Worm (Caenorhabditis elegans) whole organism, young adult: ENCODE results near the gene ndx-6.

Experiments
- B0019.2 ChIP-seq: fragments of 200-800 bp; sonication (Bioruptor generic); conservative IDR thresholded peaks from 2 replicates; pipeline ENCODE4 v1.3.6; 2022; ENCODE audit warnings: missing genetic modification reagents, missing genetic modification characterization, missing compliant biosample characterization
- B0261.1 ChIP-seq: sonication (generic microtip); optimal IDR thresholded peaks from 2 replicates; lab custom pipeline; 2016; ENCODE audit warnings: mild to moderate bottlenecking, missing genetic modification characterization, moderate library complexity, missing compliant biosample characterization
- D2030.7 ChIP-seq: fragments of 200-800 bp; sonication (Bioruptor generic); IDR thresholded peaks from 2 replicates; pipeline ENCODE4 v1.3.6; 2022; ENCODE audit warnings: missing genetic modification reagents, missing genetic modification characterization, missing compliant biosample characterization
- F23B12.7 ChIP-seq: sonication (generic microtip); optimal IDR thresholded peaks from 2 replicates; lab custom pipeline; 2017; ENCODE audit warnings: missing genetic modification characterization, mild to moderate bottlenecking, missing compliant biosample characterization, antibody characterized with exemption, moderate library complexity; ENCODE audit not compliant: insufficient read depth
- F33H1.4 ChIP-seq: fragments of 200-800 bp; sonication (Bioruptor generic); IDR thresholded peaks from 2 replicates; pipeline ENCODE4 v1.3.6; 2022; ENCODE audit warnings: missing genetic modification reagents, missing genetic modification characterization, missing compliant biosample characterization
- F39B2.1 ChIP-seq: fragments of 200-800 bp; sonication (Bioruptor generic); IDR thresholded peaks from 2 replicates; pipeline ENCODE4 v1.3.6; 2022; ENCODE audit warnings: missing genetic modification reagents, missing genetic modification characterization, missing compliant biosample characterization
- F49E8.2 ChIP-seq: sonication (generic microtip); optimal IDR thresholded peaks from 3 replicates; lab custom pipeline; 2017; ENCODE audit warnings: missing genetic modification characterization, mild to moderate bottlenecking, missing compliant biosample characterization, antibody characterized with exemption, moderate library complexity; ENCODE audit not compliant: insufficient read depth
- F52B5.7 ChIP-seq: sonication (generic microtip); optimal IDR thresholded peaks from 2 replicates; lab custom pipeline; 2016; ENCODE audit warnings: mild to moderate bottlenecking, missing genetic modification characterization, missing compliant biosample characterization
- F57A8.1 ChIP-seq: fragments of 200-800 bp; sonication (Bioruptor generic); optimal IDR thresholded peaks from 2 replicates; lab custom pipeline; 2018; ENCODE audit warnings: mild to moderate bottlenecking, missing genetic modification characterization, moderate library complexity, missing compliant biosample characterization
- T07F8.4 ChIP-seq: sonication (generic microtip); optimal IDR thresholded peaks from 2 replicates; lab custom pipeline; 2016; ENCODE audit warnings: mild to moderate bottlenecking, missing genetic modification characterization, moderate library complexity, missing compliant biosample characterization
- Y56A3A.18 ChIP-seq: fragments of 200-800 bp; sonication (Bioruptor generic); IDR thresholded peaks from 2 replicates; pipeline ENCODE4 v1.3.6; 2022; ENCODE audit warnings: missing genetic modification reagents, missing genetic modification characterization, missing compliant biosample characterization
- Y79H2A.3 ChIP-seq: fragments of 200-800 bp; sonication (Bioruptor generic); conservative IDR thresholded peaks from 2 replicates; pipeline ENCODE4 v1.3.6; 2022; ENCODE audit warnings: missing genetic modification reagents, missing genetic modification characterization, missing compliant biosample characterization
- ama-1 ChIP-seq, 3 experiments: fragments of 150-350 bp in 1 of 3; sonication (generic microtip) in 2 of 3; optimal IDR thresholded peaks; 2 replicates each; lab custom pipeline; 2014 to 2018; ENCODE audit warnings: missing biosample characterization in 2 of 3, missing genetic modification characterization in 2 of 3, missing genetic modification reagents in 2 of 3
- aptf-2 ChIP-seq: fragments of 200-800 bp; sonication (Bioruptor generic); conservative IDR thresholded peaks from 2 replicates; pipeline ENCODE4 v1.3.6; 2022; ENCODE audit warnings: missing genetic modification reagents, missing genetic modification characterization, missing compliant biosample characterization
- aptf-3 ChIP-seq: fragments of 200-800 bp; sonication (Bioruptor generic); IDR thresholded peaks from 2 replicates; pipeline ENCODE4 v1.3.6; 2022; ENCODE audit warnings: missing genetic modification characterization, missing compliant biosample characterization
- atf-7 ChIP-seq: sonication (generic microtip); optimal IDR thresholded peaks from 2 replicates; lab custom pipeline; 2017; ENCODE audit warnings: mild to moderate bottlenecking, missing genetic modification characterization, missing compliant biosample characterization
- attf-3 ChIP-seq: fragments of 200-800 bp; sonication (Bioruptor generic); conservative IDR thresholded peaks from 2 replicates; pipeline ENCODE4 v1.3.6; 2022; ENCODE audit warnings: missing genetic modification reagents, missing genetic modification characterization, missing compliant biosample characterization
- attf-5 ChIP-seq: fragments of 200-800 bp; sonication (Bioruptor generic); optimal IDR thresholded peaks from 2 replicates; lab custom pipeline; 2018; ENCODE audit warnings: mild to moderate bottlenecking, missing genetic modification characterization, missing compliant biosample characterization
- bed-1 ChIP-seq: fragments of 200-800 bp; sonication (Bioruptor generic); IDR thresholded peaks from 2 replicates; pipeline ENCODE4 v1.3.6; 2022; ENCODE audit warnings: missing genetic modification reagents, missing genetic modification characterization, missing compliant biosample characterization
- ccch-3 ChIP-seq: fragments of 200-800 bp; sonication (Bioruptor generic); optimal IDR thresholded peaks from 2 replicates; lab custom pipeline; 2018; ENCODE audit warnings: mild to moderate bottlenecking, missing genetic modification characterization, missing compliant biosample characterization
- ceh-100 ChIP-seq: fragments of 200-800 bp; sonication (Bioruptor generic); IDR thresholded peaks from 2 replicates; pipeline ENCODE4 v1.3.6; 2022; ENCODE audit warnings: missing genetic modification reagents, missing genetic modification characterization, missing compliant biosample characterization
- ceh-40 ChIP-seq: fragments of 200-800 bp; sonication (Bioruptor generic); IDR thresholded peaks from 2 replicates; pipeline ENCODE4 v1.3.6; 2022; ENCODE audit warnings: missing genetic modification characterization, missing compliant biosample characterization
- ceh-79 ChIP-seq: sonication (generic microtip); optimal IDR thresholded peaks from 2 replicates; lab custom pipeline; 2017; ENCODE audit warnings: mild to moderate bottlenecking, missing genetic modification characterization, missing compliant biosample characterization
- die-1 ChIP-seq: sonication (generic microtip); optimal IDR thresholded peaks from 2 replicates; lab custom pipeline; 2016; ENCODE audit warnings: missing genotype, mild to moderate bottlenecking, missing genetic modification characterization, missing compliant biosample characterization
- egrh-3 ChIP-seq: fragments of 200-800 bp; sonication (Bioruptor generic); IDR thresholded peaks from 2 replicates; pipeline ENCODE4 v1.3.6; 2022; ENCODE audit warnings: missing genetic modification reagents, missing genetic modification characterization, missing compliant biosample characterization
- gei-17 ChIP-seq: fragments of 200-800 bp; sonication (Bioruptor generic); optimal IDR thresholded peaks from 2 replicates; lab custom pipeline; 2018; ENCODE audit warnings: mild to moderate bottlenecking, missing genetic modification characterization, missing compliant biosample characterization
- him-1 ChIP-seq: sonication (generic microtip); optimal IDR thresholded peaks from 2 replicates; lab custom pipeline; 2016; ENCODE audit warnings: missing genotype, missing genetic modification reagents, missing genetic modification characterization, missing compliant biosample characterization
- hmg-1.2 ChIP-seq: fragments of 200-800 bp; sonication (Bioruptor generic); IDR thresholded peaks from 2 replicates; pipeline ENCODE4 v1.3.6; 2022; ENCODE audit warnings: missing genetic modification reagents, missing genetic modification characterization, missing compliant biosample characterization
- hsf-1 ChIP-seq: fragments of 200-800 bp; sonication (Bioruptor generic); IDR thresholded peaks from 2 replicates; pipeline ENCODE4 v1.3.6; 2022; ENCODE audit warnings: missing genetic modification reagents, missing genetic modification characterization, missing compliant biosample characterization
- let-526 ChIP-seq: fragments of 200-800 bp; sonication (Bioruptor generic); IDR thresholded peaks from 2 replicates; pipeline ENCODE4 v1.3.6; 2022; ENCODE audit warnings: missing genetic modification reagents, missing genetic modification characterization, missing compliant biosample characterization
- let-607 ChIP-seq, 2 experiments: fragments of 200-800 bp in 1 of 2; sonication (Bioruptor generic) in 1 of 2; sonication (generic microtip) in 1 of 2; optimal IDR thresholded peaks; 2 replicates each; lab custom pipeline; 2016 to 2018; ENCODE audit warnings: mild to moderate bottlenecking in 2 of 2, missing compliant biosample characterization in 2 of 2, missing genetic modification characterization in 2 of 2, moderate library complexity in 2 of 2, missing genotype in 1 of 2
- lin-26 ChIP-seq: fragments of 200-800 bp; sonication (Bioruptor generic); IDR thresholded peaks from 2 replicates; pipeline ENCODE4 v1.3.6; 2022; ENCODE audit warnings: missing genetic modification reagents, missing genetic modification characterization, missing compliant biosample characterization
- lin-35 ChIP-seq, 3 experiments: fragments of 150-350 bp in 2 of 3; sonication (generic microtip) in 1 of 3; optimal IDR thresholded peaks; 2 replicates each; lab custom pipeline; 2014 to 2018; ENCODE audit warnings: missing biosample characterization in 3 of 3, missing genetic modification characterization in 3 of 3, missing genetic modification reagents in 3 of 3
- lsy-27 ChIP-seq: sonication (generic microtip); optimal IDR thresholded peaks from 2 replicates; lab custom pipeline; 2017; ENCODE audit warnings: missing genetic modification characterization, mild to moderate bottlenecking, missing compliant biosample characterization, antibody characterized with exemption, missing genotype, borderline replicate concordance; ENCODE audit not compliant: insufficient read depth
- madf-3 ChIP-seq: fragments of 200-800 bp; sonication (Bioruptor generic); IDR thresholded peaks from 2 replicates; pipeline ENCODE4 v1.3.6; 2022; ENCODE audit warnings: missing genetic modification reagents, missing genetic modification characterization, missing compliant biosample characterization
- madf-8 ChIP-seq: fragments of 200-800 bp; sonication (Bioruptor generic); conservative IDR thresholded peaks from 2 replicates; pipeline ENCODE4 v1.3.6; 2022; ENCODE audit warnings: missing genetic modification reagents, missing genetic modification characterization, missing compliant biosample characterization
- nhr-27 ChIP-seq: fragments of 200-800 bp; sonication (Bioruptor generic); optimal IDR thresholded peaks from 2 replicates; lab custom pipeline; 2018; ENCODE audit warnings: mild to moderate bottlenecking, missing genetic modification characterization, moderate library complexity, missing compliant biosample characterization
- nhr-90 ChIP-seq: sonication (generic microtip); optimal IDR thresholded peaks from 2 replicates; lab custom pipeline; 2016; ENCODE audit warnings: missing genotype, mild to moderate bottlenecking, missing genetic modification characterization, missing compliant biosample characterization
- pha-4 ChIP-seq: fragments of 150-350 bp; sonication (generic microtip); optimal IDR thresholded peaks from 2 replicates; lab custom pipeline; 2014; ENCODE audit warnings: missing biosample characterization, missing genetic modification reagents, missing genetic modification characterization
- rec-8 ChIP-seq, 2 experiments: sonication (generic microtip); optimal IDR thresholded peaks; 2 replicates each; lab custom pipeline; 2016; ENCODE audit warnings: mild to moderate bottlenecking in 2 of 2, missing genetic modification characterization in 2 of 2, missing genetic modification reagents in 2 of 2, missing genotype in 2 of 2, missing biosample characterization in 1 of 2, missing compliant biosample characterization in 1 of 2, moderate library complexity in 1 of 2
- repo-1 ChIP-seq: sonication (generic microtip); optimal IDR thresholded peaks from 2 replicates; lab custom pipeline; 2017; ENCODE audit warnings: mild to moderate bottlenecking, missing genetic modification characterization, missing compliant biosample characterization
- rpc-1 ChIP-seq, 2 experiments: fragments of 150-350 bp in 1 of 2; sonication (generic microtip) in 1 of 2; optimal IDR thresholded peaks; 2 replicates each; lab custom pipeline; 2014 to 2018; ENCODE audit warnings: missing biosample characterization in 1 of 2, missing genetic modification characterization in 1 of 2, missing genetic modification reagents in 1 of 2, missing genotype in 1 of 2
- xnd-1 ChIP-seq: sonication (generic microtip); optimal IDR thresholded peaks from 2 replicates; lab custom pipeline; 2016; ENCODE audit warnings: missing genotype, missing genetic modification reagents, missing genetic modification characterization, missing compliant biosample characterization
- zim-3 ChIP-seq: sonication (generic microtip); optimal IDR thresholded peaks from 2 replicates; lab custom pipeline; 2017; ENCODE audit warnings: mild to moderate bottlenecking, missing genetic modification characterization, moderate library complexity, missing compliant biosample characterization

ndx-6 gene

ce11 chrII:5364516-5364915 lies 25.2 kb downstream of the ndx-6 start:
- TF ChIP-seq ccch-3 (no peak), T07F8.4 (tag; lab: Kevin White, UChicago) (no peak), hsf-1 (GFP tag; lab: Robert Waterston, UW) (no peak), nhr-90 (no peak), aptf-2 (no peak), atf-7 (tag; lab: Kevin White, UChicago) (no peak), F57A8.1 (GFP tag; lab: Kevin White, UChicago) (no peak), rec-8 (tag; optimal IDR thresholded peaks at IDR 0.05; lab: Kevin White, UChicago) (no peak), madf-8 (no peak), B0261.1 (tag; lab: Kevin White, UChicago) (no peak), Y56A3A.18 (no peak), ama-1 (optimal IDR thresholded peaks at IDR 0.05; lab: Kevin White, UChicago) (no peak), ama-1 (GFP tag; optimal IDR thresholded peaks at IDR 0.05; lab: Kevin White, UChicago) (no peak), F23B12.7 (no peak), gei-17 (GFP tag; lab: Kevin White, UChicago) (no peak)

ce11 chrII:5359252-5359651 lies 30.4 kb downstream of the ndx-6 start, which contains the start of gene sec-6:
Gene sec-6, plus strand, starts transcription at chrII:5359552.
- TF ChIP-seq F39B2.1 (GFP tag; lab: Robert Waterston, UW) = no peak
- no peak for TF ChIP-seq egrh-3 (GFP tag; lab: Robert Waterston, UW)
- TF ChIP-seq atf-7 (tag; lab: Kevin White, UChicago) = no peak
- no peak for TF ChIP-seq lsy-27 (tag; lab: Kevin White, UChicago)
- TF ChIP-seq F33H1.4 (GFP tag; lab: Robert Waterston, UW) = no peak
- no peak for TF ChIP-seq him-1 (tag; lab: Kevin White, UChicago)
- TF ChIP-seq die-1 (tag; lab: Kevin White, UChicago) = no peak
- TF ChIP-seq attf-5 (GFP tag; lab: Kevin White, UChicago) = no peak
- TF ChIP-seq xnd-1 = no peak
- TF ChIP-seq F52B5.7 (tag; lab: Kevin White, UChicago) = no peak
- TF ChIP-seq madf-3 (GFP tag; lab: Robert Waterston, UW) = no peak
- TF ChIP-seq bed-1 (GFP tag; lab: Robert Waterston, UW) = no peak
- no peak for TF ChIP-seq B0019.2 (GFP tag; lab: Robert Waterston, UW)
- TF ChIP-seq Y79H2A.3 (GFP tag; lab: Robert Waterston, UW) = no peak
- no peak for TF ChIP-seq nhr-27 (tag; lab: Kevin White, UChicago)

ce11 chrII:5358137-5358745 lies 31.4 kb downstream of the ndx-6 start, which contains the start of the genes F09E5.11 and bmy-1:
Gene F09E5.11, minus strand, starts transcription at chrII:5358187.
Gene bmy-1, plus strand, starts transcription at chrII:5358695.
- TF ChIP-seq ceh-100 (GFP tag; lab: Robert Waterston, UW) = peak; percentile 80
- TF ChIP-seq let-607 (tag; optimal IDR thresholded peaks at IDR 0.05; lab: Kevin White, UChicago) = peak in 1 of 2 experiments; percentile 45
- no peak for TF ChIP-seq ceh-79 (tag; lab: Kevin White, UChicago)
- TF ChIP-seq ceh-40 = 0 out of 2 replicates have a peak, but pooled peaks have one; percentile 39
- peak; percentile 51; the same call in 1 of the 2 replicates for TF ChIP-seq hmg-1.2 (GFP tag; lab: Robert Waterston, UW)
- no peak for TF ChIP-seq zim-3 (tag; lab: Kevin White, UChicago)
- no peak for TF ChIP-seq Y79H2A.3 (GFP tag; lab: Robert Waterston, UW)
- peak; percentile 50; the same call in 1 of the 2 replicates for TF ChIP-seq attf-3 (GFP tag; lab: Robert Waterston, UW)
- TF ChIP-seq pha-4 (tag; lab: Kevin White, UChicago) = no peak
- no peak for TF ChIP-seq aptf-3
- TF ChIP-seq F49E8.2 (tag; lab: Kevin White, UChicago) = peak; percentile 16
- peak; percentile 79 for TF ChIP-seq D2030.7 (GFP tag; lab: Robert Waterston, UW)
- TF ChIP-seq repo-1 = no peak
- peak; percentile 97 for TF ChIP-seq attf-5 (GFP tag; lab: Kevin White, UChicago)
- peak in 1 of 3 experiments; percentile 19 for TF ChIP-seq lin-35 (GFP tag; optimal IDR thresholded peaks at IDR 0.05; lab: Kevin White, UChicago)
- TF ChIP-seq rpc-1 (optimal IDR thresholded peaks at IDR 0.05; lab: Kevin White, UChicago) = peak; percentile 28
- TF ChIP-seq rpc-1 (tag; optimal IDR thresholded peaks at IDR 0.05; lab: Kevin White, UChicago) = no peak
- TF ChIP-seq let-526 (GFP tag; lab: Robert Waterston, UW) = peak; percentile 91
- TF ChIP-seq lin-26 (GFP tag; lab: Robert Waterston, UW) = 0 out of 2 replicates have a peak, but pooled peaks have one; percentile 34
